Worm (Caenorhabditis elegans): Measurements from ENCODE around the gene npax-2.

The npax-2 gene

ce11 chrX:2150006-2150405 is at the start of gene npax-2:
TSS of gene npax-2 (minus strand) at chrX:2150106.
- TF ChIP-seq ceh-44 (GFP tag; IDR thresholded peaks at IDR 0.05) (no peak), sdz-12 (GFP tag; optimal IDR thresholded peaks at IDR 0.05) (no peak), mxl-3 (GFP tag; optimal IDR thresholded peaks at IDR 0.05) (no peak), T26A8.4 (GFP tag; IDR thresholded peaks at IDR 0.05) (no peak), nhr-102 (tag; optimal IDR thresholded peaks at IDR 0.05) (no peak), ztf-7 (tag; optimal IDR thresholded peaks at IDR 0.05) (no peak), hmg-1.1 (GFP tag; IDR thresholded peaks at IDR 0.05) (no peak), nhr-237 (tag; optimal IDR thresholded peaks at IDR 0.05) (no peak), hif-1 (tag; optimal IDR thresholded peaks at IDR 0.05) (no peak), madf-9 (GFP tag; conservative IDR thresholded peaks at IDR 0.05) (no peak), dpl-1 (GFP tag; optimal IDR thresholded peaks at IDR 0.05) (no peak), vab-7 (GFP tag; IDR thresholded peaks at IDR 0.05) (no peak), unc-39 (tag; optimal IDR thresholded peaks at IDR 0.05) (no peak)

ce11 chrX:2199140-2199539 is 49.2 kb upstream of the npax-2 start, which contains the start of gene T24C12.1:
TSS of gene T24C12.1 (plus strand) at chrX:2199440.
- TF ChIP-seq F44E2.7 (GFP tag; IDR thresholded peaks at IDR 0.05) (no peak), arid-1 (GFP tag; conservative IDR thresholded peaks at IDR 0.05) (no peak), dmd-8 (GFP tag; IDR thresholded peaks at IDR 0.05) (no peak), F26F4.8 (GFP tag; conservative IDR thresholded peaks at IDR 0.05) (no peak), madf-9 (GFP tag; conservative IDR thresholded peaks at IDR 0.05) (no peak), F10B5.3 (tag; optimal IDR thresholded peaks at IDR 0.05) (no peak), daf-8 (GFP tag; IDR thresholded peaks at IDR 0.05) (no peak), lir-3 (tag; optimal IDR thresholded peaks at IDR 0.05) (no peak), lin-1 (GFP tag; IDR thresholded peaks at IDR 0.05) (no peak), daf-16 (GFP tag; optimal IDR thresholded peaks at IDR 0.05) (no peak), daf-16 (tag; optimal IDR thresholded peaks at IDR 0.05) (no peak), lin-15B (tag; optimal IDR thresholded peaks at IDR 0.05) (no peak), lin-29 (GFP tag; IDR thresholded peaks at IDR 0.05) (no peak), Y5F2A.4 (GFP tag; optimal IDR thresholded peaks at IDR 0.05) (no peak), ceh-44 (GFP tag; IDR thresholded peaks at IDR 0.05) (no peak), pqm-1 (tag; optimal IDR thresholded peaks at IDR 0.05) (no peak), unc-39 (tag; optimal IDR thresholded peaks at IDR 0.05) (no peak), R02D3.7 (tag; optimal IDR thresholded peaks at IDR 0.05) (no peak), ZK546.5 (tag; optimal IDR thresholded peaks at IDR 0.05) (no peak)

ce11 chrX:2197444-2197843 is 47.5 kb upstream of the npax-2 start:
- no peak for TF ChIP-seq nhr-48 (tag; optimal IDR thresholded peaks at IDR 0.05)
- TF ChIP-seq zfp-3 (GFP tag; conservative IDR thresholded peaks at IDR 0.05): no peak
- TF ChIP-seq tag-97 (GFP tag; IDR thresholded peaks at IDR 0.05): no peak
- TF ChIP-seq egl-43 (GFP tag; IDR thresholded peaks at IDR 0.05): no peak
- TF ChIP-seq mes-2 (tag; optimal IDR thresholded peaks at IDR 0.05; ENCODE audit: poor library complexity, severe bottlenecking): no peak
- no peak for TF ChIP-seq pqm-1 (tag; optimal IDR thresholded peaks at IDR 0.05)
- no peak for TF ChIP-seq spr-3 (GFP tag; optimal IDR thresholded peaks at IDR 0.05)
- TF ChIP-seq lim-7 (GFP tag; IDR thresholded peaks at IDR 0.05): no peak
- TF ChIP-seq sdz-12 (GFP tag; optimal IDR thresholded peaks at IDR 0.05): no peak
- no peak for TF ChIP-seq nhr-25 (tag; optimal IDR thresholded peaks at IDR 0.05; ENCODE audit: borderline replicate concordance, insufficient read depth)
- TF ChIP-seq dve-1 (tag; optimal IDR thresholded peaks at IDR 0.05; ENCODE audit: insufficient read depth): no peak
- TF ChIP-seq Y5F2A.4 (GFP tag; optimal IDR thresholded peaks at IDR 0.05): no peak

Measured in whole organism, L4 larva.